Worm (Caenorhabditis elegans): Measurements from ENCODE around the gene ptr-19.

Gene ptr-19

DNA sequence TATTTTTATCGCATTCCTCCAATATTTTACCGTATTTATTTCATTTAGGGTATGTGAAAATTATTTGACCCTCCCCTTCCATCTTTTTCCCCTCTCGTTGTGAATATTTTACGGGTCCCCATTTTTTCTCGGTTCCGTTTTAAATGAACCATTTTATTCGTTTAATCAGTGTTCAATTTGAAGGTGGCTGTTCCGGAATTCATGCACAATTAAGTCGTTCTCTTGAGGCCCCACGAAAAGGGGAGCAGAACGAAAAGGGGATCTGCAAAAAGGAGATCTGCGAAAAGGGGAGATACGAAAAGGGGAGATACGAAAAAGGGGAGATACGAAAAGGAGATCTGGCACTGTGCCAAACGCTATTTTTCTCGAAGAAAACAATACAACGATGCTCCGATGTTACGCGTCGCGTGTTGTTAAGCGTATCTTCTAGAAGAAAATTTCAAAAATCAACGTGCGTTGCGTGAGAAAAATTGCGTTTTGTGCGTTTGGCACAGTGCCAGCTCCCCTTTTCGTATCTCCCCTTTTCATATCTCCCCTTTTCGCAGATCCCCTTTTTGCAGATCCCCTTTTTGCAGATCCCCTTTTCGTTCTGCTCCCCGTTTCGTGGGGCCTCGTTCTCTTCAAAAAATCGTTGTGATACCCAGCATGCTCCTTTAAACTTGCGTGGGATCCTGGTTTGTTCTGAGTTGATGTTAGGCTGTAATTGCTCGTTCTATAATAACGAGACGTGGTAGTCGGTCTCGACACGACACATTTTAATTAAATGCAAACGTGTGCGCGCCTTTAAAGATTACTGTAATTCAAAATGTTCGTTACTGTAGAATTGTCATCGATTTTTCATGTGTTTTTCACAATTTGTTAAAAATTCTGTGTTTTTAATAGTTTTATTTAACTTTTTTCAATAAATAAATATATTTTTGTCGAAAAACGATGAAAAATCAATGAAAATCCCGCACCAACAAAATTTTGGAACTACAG lies 29.5 kb downstream of the ptr-19 start:
- TF ChIP-seq unc-62 (GFP tag; optimal IDR thresholded peaks at IDR 0.05) = no peak

DNA sequence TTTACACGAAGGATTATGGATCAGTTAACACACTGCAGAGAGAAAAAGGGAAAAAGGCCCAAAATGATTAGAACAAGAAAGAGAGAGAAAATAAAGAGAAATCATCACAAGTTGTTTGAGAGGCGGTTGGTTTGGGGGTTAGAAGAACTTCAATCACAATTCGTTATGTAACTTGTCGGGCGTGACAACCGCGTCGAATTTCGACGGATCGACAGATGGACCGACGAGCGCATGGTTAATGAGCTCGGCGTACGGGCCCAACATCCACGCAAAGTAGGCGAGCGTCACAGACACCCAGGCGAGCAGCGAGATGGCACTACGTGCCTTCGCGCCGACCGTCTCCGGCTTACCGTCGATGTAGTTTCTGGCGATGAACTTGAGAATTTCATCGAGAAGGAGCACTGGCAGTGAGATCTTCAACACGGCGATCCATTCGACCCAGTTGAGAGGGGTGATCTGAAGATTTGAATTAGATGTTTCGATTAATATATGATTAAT lies 31.2 kb downstream of the ptr-19 start:
- no peak for TF ChIP-seq unc-62 (GFP tag; optimal IDR thresholded peaks at IDR 0.05)

DNA sequence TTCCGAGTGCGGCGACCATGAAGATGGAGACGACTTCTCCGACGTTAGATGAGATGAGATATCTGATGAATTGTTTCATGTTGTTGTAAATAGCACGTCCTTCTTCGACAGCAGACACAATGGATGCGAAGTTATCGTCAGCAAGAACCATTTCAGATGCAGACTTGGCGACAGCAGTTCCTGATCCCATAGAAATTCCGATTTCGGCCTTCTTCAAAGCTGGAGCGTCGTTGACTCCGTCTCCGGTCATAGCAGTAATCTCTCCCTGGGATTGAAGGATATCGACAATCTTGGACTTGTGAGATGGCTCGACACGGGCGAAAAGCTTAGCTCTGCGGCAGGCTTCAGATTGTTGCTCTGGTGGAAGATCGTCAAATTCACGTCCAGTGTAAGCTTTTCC lies 32.2 kb downstream of the ptr-19 start:
- no peak for TF ChIP-seq unc-62 (GFP tag; optimal IDR thresholded peaks at IDR 0.05)

DNA sequence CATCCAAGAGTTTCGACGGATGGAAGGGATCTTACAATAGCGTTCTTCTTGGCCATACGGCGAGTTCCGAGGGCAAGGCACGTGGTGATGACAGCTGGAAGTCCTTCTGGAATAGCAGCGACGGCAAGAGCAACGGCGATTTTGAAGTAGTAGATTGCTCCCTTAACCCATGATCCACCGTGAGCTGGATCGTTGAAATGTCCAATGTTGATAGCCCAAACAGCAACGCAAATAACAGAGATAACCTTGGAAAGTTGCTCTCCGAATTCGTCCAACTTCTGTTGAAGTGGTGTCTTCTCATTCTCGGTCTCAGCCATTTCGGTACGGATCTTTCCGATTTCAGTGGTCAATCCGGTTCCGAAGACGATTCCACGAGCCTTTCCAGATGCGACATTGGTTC lies 33.5 kb downstream of the ptr-19 start:
- no peak for TF ChIP-seq unc-62 (GFP tag; optimal IDR thresholded peaks at IDR 0.05)

DNA sequence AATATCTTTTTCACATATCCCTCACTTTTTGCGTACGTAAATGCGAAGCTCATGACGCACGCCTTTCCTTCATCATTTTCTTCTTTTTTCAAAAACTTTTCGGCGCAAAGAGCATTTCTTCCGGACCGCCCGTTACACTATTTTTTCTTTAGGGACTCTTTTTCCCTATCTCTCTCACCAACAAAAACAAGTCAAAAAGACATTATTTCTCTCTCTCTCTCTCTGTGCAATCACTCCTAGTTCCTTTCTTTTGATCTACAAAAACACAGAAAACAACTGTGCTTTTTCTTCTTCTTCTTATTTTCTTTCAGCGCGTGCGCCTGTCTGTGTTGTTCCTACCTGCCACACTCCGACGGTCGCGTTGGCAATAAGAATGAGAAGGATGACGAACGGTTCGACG lies 34.4 kb downstream of the ptr-19 start:
- TF ChIP-seq unc-62 (GFP tag; optimal IDR thresholded peaks at IDR 0.05) = no peak

DNA sequence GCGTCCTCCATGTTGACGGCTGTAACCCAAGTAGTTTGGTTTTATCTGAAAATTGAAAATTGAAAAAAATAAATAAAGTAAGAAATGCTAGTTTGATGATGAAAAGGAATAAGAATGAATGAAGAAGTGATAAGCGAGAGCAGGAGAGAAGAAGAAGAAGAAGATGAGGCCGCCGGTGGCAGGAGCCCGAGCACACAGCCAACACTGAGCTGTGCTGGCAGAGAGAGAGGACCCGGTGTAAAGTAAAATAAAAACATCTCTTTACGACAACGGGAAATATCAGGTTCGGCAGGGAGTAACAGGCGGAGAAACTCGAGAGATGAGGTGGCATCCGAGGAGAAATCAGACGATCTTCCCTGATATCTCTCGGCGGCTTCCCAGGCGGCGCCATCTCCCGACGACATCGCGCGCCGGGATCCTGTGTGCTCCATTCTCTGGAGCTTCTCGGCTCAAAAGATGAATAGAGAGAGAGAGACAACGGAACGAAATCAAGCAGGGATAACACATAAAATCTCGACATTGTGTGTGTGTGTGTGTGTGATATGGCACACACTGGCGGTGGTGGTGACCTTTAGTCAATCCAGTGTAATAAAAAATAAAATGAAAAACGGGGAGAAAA lies 35.3 kb downstream of the ptr-19 start, which contains the start of gene sca-1:
Gene sca-1, minus strand, starts transcription at position 51 of the 619 bp plus-strand sequence.
- no peak for TF ChIP-seq unc-62 (GFP tag; optimal IDR thresholded peaks at IDR 0.05)

DNA sequence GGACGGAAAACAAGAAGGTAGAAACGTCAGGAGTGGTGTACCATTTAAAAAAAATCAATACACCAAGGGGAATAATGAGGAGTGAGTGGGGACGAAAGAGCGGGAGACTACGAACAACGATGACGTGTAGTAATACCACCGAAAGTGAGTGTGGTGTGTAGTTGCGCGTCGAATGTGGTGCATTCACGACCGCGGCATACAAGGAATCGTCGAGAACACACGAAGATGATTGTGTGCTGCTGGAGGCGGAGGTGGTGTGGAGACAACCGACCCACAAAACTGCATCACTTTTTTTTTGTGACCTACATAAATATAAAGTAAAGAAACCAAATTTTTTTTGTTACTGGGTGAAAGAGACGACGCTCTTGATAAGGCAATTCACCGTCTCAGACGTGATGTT lies 36.7 kb downstream of the ptr-19 start:
- TF ChIP-seq unc-62 (GFP tag; optimal IDR thresholded peaks at IDR 0.05) = no peak

DNA sequence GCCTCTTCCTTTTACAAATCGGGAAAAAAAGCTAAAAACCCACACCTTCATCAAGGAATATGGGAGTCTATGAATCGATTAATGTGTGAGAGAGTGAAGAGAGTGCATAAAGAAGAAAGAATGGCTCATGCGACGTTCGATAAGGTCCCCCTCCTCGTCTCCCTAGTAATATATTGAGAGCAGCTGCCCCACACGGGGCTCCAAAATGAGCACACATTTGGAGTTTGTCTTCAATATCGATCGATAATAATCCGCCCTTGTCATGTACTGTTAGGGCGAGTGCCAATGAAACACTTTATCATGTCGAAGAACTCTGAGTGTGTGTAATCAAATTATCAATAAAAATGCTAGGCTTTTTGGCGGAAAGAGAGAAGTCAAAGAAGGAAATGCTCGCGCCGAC lies 37.6 kb downstream of the ptr-19 start:
- no peak for TF ChIP-seq unc-62 (GFP tag; optimal IDR thresholded peaks at IDR 0.05)

DNA sequence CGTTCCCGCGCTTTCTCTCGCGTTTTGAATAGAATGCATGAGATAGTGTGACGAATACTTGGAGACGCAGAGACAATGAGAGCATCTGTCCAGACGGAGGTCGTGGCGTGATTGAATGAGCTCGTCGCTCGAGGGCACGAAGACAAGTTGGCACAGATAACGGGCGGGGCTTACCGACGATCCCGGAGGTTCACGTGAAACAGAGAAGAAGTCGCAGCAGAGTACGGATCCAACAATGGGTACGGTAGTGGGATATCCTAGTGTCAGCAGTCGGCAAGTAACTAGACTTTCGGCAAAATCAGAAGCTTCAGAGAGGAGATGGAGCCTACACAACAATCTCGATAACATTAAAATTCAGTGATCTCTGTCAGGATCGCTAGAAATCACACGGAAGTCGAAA lies 38.1 kb downstream of the ptr-19 start:
- TF ChIP-seq unc-62 (GFP tag; optimal IDR thresholded peaks at IDR 0.05) = no peak

DNA sequence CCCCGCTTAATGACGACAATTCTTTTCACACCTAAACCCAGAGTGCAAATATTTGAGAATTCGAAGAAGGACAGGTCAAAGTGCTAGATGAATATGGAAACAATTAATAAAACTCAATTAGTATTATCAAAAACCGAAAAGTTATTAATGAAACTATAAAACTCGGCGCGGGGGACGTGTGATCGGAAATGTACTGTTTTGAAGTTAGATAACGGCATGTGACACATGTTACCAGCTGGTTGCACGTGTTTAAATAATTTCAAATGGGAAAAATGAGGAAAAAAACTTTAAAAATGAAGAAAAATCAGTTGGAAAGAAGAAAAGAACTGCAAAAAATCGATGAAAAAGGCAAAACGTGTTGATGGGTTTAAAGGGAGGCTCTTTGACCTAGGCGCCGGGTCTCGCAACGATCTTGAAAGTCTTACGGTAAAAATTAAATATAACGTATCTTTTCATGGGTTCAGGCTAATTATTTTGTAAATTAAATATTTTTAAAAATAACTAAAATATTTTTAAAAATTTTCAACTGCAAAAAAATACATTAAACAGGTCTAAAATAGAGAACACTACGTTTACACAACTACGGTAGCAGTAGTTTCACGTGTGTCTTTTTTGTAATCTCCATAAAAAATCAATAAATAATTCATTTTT lies 39.1 kb downstream of the ptr-19 start:
- no peak for TF ChIP-seq unc-62 (GFP tag; optimal IDR thresholded peaks at IDR 0.05)

DNA sequence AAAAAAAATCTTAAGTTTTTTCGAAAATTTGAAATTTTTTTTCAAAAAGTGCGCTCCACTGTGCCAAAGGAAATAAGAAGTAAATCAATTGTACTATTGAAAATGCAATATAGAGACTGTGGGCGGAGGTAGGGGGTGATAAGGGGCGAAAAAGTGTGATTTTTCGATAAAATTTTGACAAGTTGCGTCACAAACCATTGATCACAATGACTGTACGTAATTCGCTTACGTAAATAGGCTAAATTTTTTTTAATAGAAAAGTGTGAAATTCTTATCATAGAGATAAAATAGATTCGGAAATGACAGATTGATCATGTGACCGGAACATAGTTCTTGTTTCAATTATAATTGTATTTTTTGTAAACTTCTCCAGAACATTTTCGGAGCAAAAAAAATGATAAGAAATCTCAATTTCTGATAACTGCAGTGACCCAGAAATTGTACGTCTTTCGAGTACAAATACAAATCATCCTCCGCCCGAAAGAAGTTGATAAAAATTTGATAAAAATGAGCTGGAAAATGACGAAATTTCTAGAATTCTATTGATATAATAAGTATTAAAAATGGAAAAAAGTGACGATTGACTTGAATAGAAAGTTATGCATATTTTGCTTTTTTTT lies 41.0 kb downstream of the ptr-19 start:
- TF ChIP-seq unc-62 (GFP tag; optimal IDR thresholded peaks at IDR 0.05) = no peak

DNA sequence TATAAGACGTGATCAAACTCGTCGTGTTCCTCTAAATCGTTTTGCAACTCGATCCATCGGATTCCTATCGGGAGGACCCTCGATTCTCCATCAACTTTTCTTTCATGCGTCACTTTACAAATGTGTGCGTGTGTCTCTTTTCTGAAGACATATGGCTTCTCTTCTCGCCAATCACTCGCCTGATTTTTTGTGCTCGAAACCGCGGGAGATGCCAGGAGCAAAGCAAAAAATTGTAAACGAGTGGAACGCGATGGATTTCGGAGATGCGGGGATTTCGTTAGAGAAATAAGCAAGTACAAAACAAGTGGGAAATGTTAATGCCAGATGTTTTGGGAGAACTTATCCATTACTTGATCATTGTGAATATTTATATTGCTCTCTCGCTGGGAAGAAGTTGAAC lies 42.6 kb downstream of the ptr-19 start:
- TF ChIP-seq unc-62 (GFP tag; optimal IDR thresholded peaks at IDR 0.05) = no peak

DNA sequence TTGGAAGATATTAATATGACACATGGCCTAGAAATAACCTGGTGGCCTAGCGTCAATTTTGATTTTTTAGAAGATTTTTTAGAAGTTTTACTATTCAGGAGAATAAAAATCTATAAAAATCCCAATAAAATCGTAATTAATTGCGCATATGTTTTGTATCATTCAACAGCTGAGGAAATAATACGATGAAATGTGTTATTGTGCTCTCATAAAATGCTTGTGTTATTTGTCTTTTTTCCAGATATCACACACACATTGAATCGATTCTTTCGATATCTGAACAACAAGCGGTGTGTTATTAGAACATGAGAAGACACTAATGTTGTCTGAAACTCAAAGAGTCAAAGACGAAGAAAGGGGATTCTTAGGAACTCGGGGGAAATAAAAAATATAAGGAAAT lies 43.4 kb downstream of the ptr-19 start:
- TF ChIP-seq unc-62 (GFP tag; optimal IDR thresholded peaks at IDR 0.05) = no peak

DNA sequence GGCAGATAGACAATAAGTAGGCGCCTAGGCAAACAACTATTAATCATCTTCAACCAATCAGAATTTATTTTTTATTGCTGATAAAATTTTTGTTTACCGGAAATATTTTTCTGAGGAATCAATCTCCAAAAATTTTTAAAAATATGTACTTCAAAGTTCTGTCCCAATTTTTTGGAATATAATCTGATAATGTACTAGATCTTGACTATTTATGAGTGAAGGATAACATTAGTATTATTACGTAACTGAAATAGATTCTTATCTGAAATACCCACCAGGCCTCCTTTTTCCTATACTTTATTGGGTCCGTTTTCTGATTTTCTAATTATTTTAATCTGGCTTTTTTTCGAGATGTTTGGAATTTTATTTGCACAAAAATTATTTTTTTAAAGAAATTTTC lies 49.8 kb downstream of the ptr-19 start:
- no peak for TF ChIP-seq unc-62 (GFP tag; optimal IDR thresholded peaks at IDR 0.05)

DNA sequence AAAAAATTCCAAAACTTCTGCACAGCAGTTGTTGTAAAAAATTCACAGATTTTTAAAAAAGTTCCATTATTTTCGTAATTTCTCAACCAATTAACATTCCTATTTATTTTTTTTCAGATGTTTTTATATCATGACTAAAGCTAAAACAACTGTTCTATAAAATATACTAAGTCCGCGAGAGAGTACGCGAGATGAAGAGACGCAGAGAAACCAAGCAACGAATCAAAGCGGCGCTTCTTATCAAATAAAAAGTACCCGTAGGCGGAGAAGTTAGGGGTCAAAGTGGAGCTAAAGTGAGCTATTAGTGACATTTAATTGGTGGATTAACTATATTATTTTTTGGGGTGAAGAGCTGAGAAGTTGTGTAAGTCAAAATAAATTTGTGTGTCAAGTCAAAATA lies 51.0 kb downstream of the ptr-19 start, which contains the start of gene sbsp-1:
Gene sbsp-1, plus strand, starts transcription at position 301 of the 400 bp plus-strand sequence.
- TF ChIP-seq unc-62 (GFP tag; optimal IDR thresholded peaks at IDR 0.05) = no peak

Data from whole organism, dauer.